Worm (Caenorhabditis elegans) whole organism, L4 larva: Measurements from ENCODE around the gene kcnl-1.
A peak's percentile ranks its signal among the peaks of the same experiment; 100 is the strongest.

Source experiments
- D1046.2 ChIP-seq: fragments of 200-800 bp; sonication (Bioruptor generic); IDR thresholded peaks from 2 replicates; pipeline ENCODE4 v1.3.6; 2022; ENCODE audit warnings: missing genetic modification characterization, missing compliant biosample characterization
- F10B5.3 ChIP-seq: sonication (generic microtip); optimal IDR thresholded peaks from 2 replicates; lab custom pipeline; 2016; ENCODE audit warnings: mild to moderate bottlenecking, missing genetic modification characterization, missing compliant biosample characterization
- F26F4.8 ChIP-seq: fragments of 200-800 bp; sonication (Bioruptor generic); conservative IDR thresholded peaks from 2 replicates; pipeline ENCODE4 v1.3.6; 2022; ENCODE audit warnings: missing genetic modification characterization, missing compliant biosample characterization
- F37D6.2 ChIP-seq: sonication (generic microtip); optimal IDR thresholded peaks from 2 replicates; lab custom pipeline; 2016; ENCODE audit warnings: mild to moderate bottlenecking, missing genetic modification characterization, missing compliant biosample characterization
- F44E2.7 ChIP-seq: fragments of 200-800 bp; sonication (Bioruptor generic); IDR thresholded peaks from 2 replicates; pipeline ENCODE4 v2.1.2; 2022; ENCODE audit warnings: missing genetic modification characterization, missing compliant biosample characterization
- T26A8.4 ChIP-seq: fragments of 200-800 bp; sonication (Bioruptor generic); IDR thresholded peaks from 2 replicates; pipeline ENCODE4 v1.3.6; 2022; ENCODE audit warnings: missing genetic modification characterization, missing compliant biosample characterization
- Y105C5A.15 ChIP-seq: fragments of 200-800 bp; sonication (Bioruptor generic); IDR thresholded peaks from 2 replicates; pipeline ENCODE4 v1.3.6; 2022; ENCODE audit warnings: missing genetic modification characterization, missing compliant biosample characterization
- Y48G9A.11 ChIP-seq: fragments of 200-800 bp; sonication (Bioruptor generic); IDR thresholded peaks from 2 replicates; pipeline ENCODE4 v1.3.6; 2022; ENCODE audit warnings: missing genetic modification reagents, missing genetic modification characterization, missing compliant biosample characterization
- Y75B8A.6 ChIP-seq: fragments of 200-800 bp; sonication (Bioruptor generic); IDR thresholded peaks from 2 replicates; pipeline ENCODE4 v1.3.6; 2022; ENCODE audit warnings: missing genetic modification reagents, missing genetic modification characterization, missing compliant biosample characterization
- ZK337.2 ChIP-seq: fragments of 200-800 bp; sonication (Bioruptor generic); IDR thresholded peaks from 2 replicates; pipeline ENCODE4 v1.3.6; 2022; ENCODE audit warnings: missing genetic modification reagents, missing genetic modification characterization, missing compliant biosample characterization
- aha-1 ChIP-seq: fragments of 150-350 bp; peaks from one replicate; lab custom pipeline; 2014; ENCODE audit warnings: missing biosample characterization, missing genetic modification characterization
- ama-1 ChIP-seq: fragments of 150-350 bp; optimal IDR thresholded peaks from 2 replicates; lab custom pipeline; 2014; ENCODE audit warnings: inconsistent platforms, mixed read lengths
- ceh-28 ChIP-seq: fragments of 150-350 bp; optimal IDR thresholded peaks from 2 replicates; lab custom pipeline; 2014; ENCODE audit warnings: missing biosample characterization, missing genetic modification reagents, missing genetic modification characterization
- ceh-32 ChIP-seq: sonication (generic microtip); optimal IDR thresholded peaks from 2 replicates; lab custom pipeline; 2016; ENCODE audit warnings: mild to moderate bottlenecking, missing genetic modification characterization, missing compliant biosample characterization; ENCODE audit not compliant: poor library complexity
- ces-1 ChIP-seq: fragments of 150-350 bp; sonication (generic microtip); optimal IDR thresholded peaks from 4 replicates; lab custom pipeline; 2014; ENCODE audit warnings: missing biosample characterization, missing genetic modification reagents, missing genetic modification characterization
- daf-16 ChIP-seq, 3 experiments: sonication (generic microtip); optimal IDR thresholded peaks; 2 replicates each; lab custom pipeline; 2016 to 2017; ENCODE audit warnings: missing genetic modification characterization in 3 of 3, missing genetic modification reagents in 3 of 3, mild to moderate bottlenecking in 2 of 3, missing compliant biosample characterization in 2 of 3, missing biosample characterization in 1 of 3, moderate library complexity in 1 of 3
- dmd-8 ChIP-seq: fragments of 200-800 bp; sonication (Bioruptor generic); IDR thresholded peaks from 2 replicates; pipeline ENCODE4 v1.3.6; 2022; ENCODE audit warnings: missing genetic modification characterization, missing compliant biosample characterization
- dve-1 ChIP-seq: sonication (generic microtip); optimal IDR thresholded peaks from 2 replicates; lab custom pipeline; 2017; ENCODE audit warnings: antibody characterized with exemption, mild to moderate bottlenecking, missing genetic modification characterization, missing compliant biosample characterization; ENCODE audit not compliant: insufficient read depth
- egl-27 ChIP-seq: sonication (generic microtip); optimal IDR thresholded peaks from 3 replicates; lab custom pipeline; 2017; ENCODE audit warnings: missing biosample characterization, missing genetic modification reagents, missing genetic modification characterization
- egl-43 ChIP-seq: fragments of 200-800 bp; sonication (Bioruptor generic); IDR thresholded peaks from 2 replicates; pipeline ENCODE4 v1.3.6; 2022; ENCODE audit warnings: missing genetic modification reagents, missing genetic modification characterization, missing compliant biosample characterization
- fos-1 ChIP-seq: fragments of 150-350 bp; optimal IDR thresholded peaks from 2 replicates; lab custom pipeline; 2014; ENCODE audit warnings: missing biosample characterization, missing genetic modification characterization
- hlh-11 ChIP-seq: fragments of 200-800 bp; sonication (Bioruptor generic); optimal IDR thresholded peaks from 2 replicates; lab custom pipeline; 2018; ENCODE audit warnings: mild to moderate bottlenecking, missing genetic modification characterization, missing compliant biosample characterization
- hmg-1.1 ChIP-seq: fragments of 200-800 bp; sonication (Bioruptor generic); IDR thresholded peaks from 2 replicates; pipeline ENCODE4 v1.3.6; 2022; ENCODE audit warnings: missing genetic modification reagents, missing genetic modification characterization, missing compliant biosample characterization
- jun-1 ChIP-seq: fragments of 150-350 bp; optimal IDR thresholded peaks from 2 replicates; lab custom pipeline; 2014; ENCODE audit warnings: missing biosample characterization, missing genetic modification reagents, missing genetic modification characterization
- lin-15B ChIP-seq: fragments of 150-350 bp; sonication (generic microtip); optimal IDR thresholded peaks from 3 replicates; lab custom pipeline; 2014; ENCODE audit warnings: missing biosample characterization, missing genetic modification characterization
- lin-29 ChIP-seq: fragments of 200-800 bp; sonication (Bioruptor generic); IDR thresholded peaks from 2 replicates; pipeline ENCODE4 v1.3.6; 2022; ENCODE audit warnings: missing genetic modification reagents, missing genetic modification characterization, missing compliant biosample characterization
- lin-39 ChIP-seq: fragments of 150-350 bp; optimal IDR thresholded peaks from 2 replicates; lab custom pipeline; 2014; ENCODE audit warnings: missing biosample characterization, missing genetic modification reagents, missing genetic modification characterization
- lsy-2 ChIP-seq, 2 experiments: fragments of 150-350 bp in 1 of 2; sonication (generic microtip) in 1 of 2; optimal IDR thresholded peaks; 2 replicates each; lab custom pipeline; 2014 to 2017; ENCODE audit warnings: missing biosample characterization in 2 of 2, missing genetic modification characterization in 2 of 2
- mdl-1 ChIP-seq, 2 experiments: fragments of 150-350 bp in 1 of 2; sonication (generic microtip) in 1 of 2; optimal IDR thresholded peaks; 2 replicates each; lab custom pipeline; 2014 to 2017; ENCODE audit warnings: missing biosample characterization in 2 of 2, missing genetic modification characterization in 2 of 2
- mdt-29 ChIP-seq: fragments of 200-800 bp; sonication (Bioruptor generic); IDR thresholded peaks from 2 replicates; pipeline ENCODE4 v1.3.6; 2022; ENCODE audit warnings: missing genetic modification reagents, missing genetic modification characterization, missing compliant biosample characterization
- mep-1 ChIP-seq: fragments of 150-350 bp; sonication (generic microtip); optimal IDR thresholded peaks from 3 replicates; lab custom pipeline; 2014; ENCODE audit warnings: missing biosample characterization, missing genetic modification characterization
- mes-2 ChIP-seq: sonication (generic microtip); optimal IDR thresholded peaks from 2 replicates; lab custom pipeline; 2016; ENCODE audit warnings: missing genotype, mild to moderate bottlenecking, missing genetic modification characterization, missing compliant biosample characterization; ENCODE audit not compliant: poor library complexity, severe bottlenecking
- nhr-10 ChIP-seq: fragments of 150-350 bp; optimal IDR thresholded peaks from 2 replicates; lab custom pipeline; 2014; ENCODE audit warnings: missing biosample characterization, missing genetic modification characterization
- nhr-102 ChIP-seq: sonication (generic microtip); optimal IDR thresholded peaks from 2 replicates; lab custom pipeline; 2016; ENCODE audit warnings: mild to moderate bottlenecking, missing genetic modification characterization, moderate library complexity, missing compliant biosample characterization
- nhr-25 ChIP-seq: sonication (generic microtip); optimal IDR thresholded peaks from 2 replicates; lab custom pipeline; 2017; ENCODE audit warnings: missing genetic modification characterization, mild to moderate bottlenecking, missing compliant biosample characterization, antibody characterized with exemption, moderate library complexity, borderline replicate concordance; ENCODE audit not compliant: insufficient read depth
- nhr-28 ChIP-seq: fragments of 150-350 bp; optimal IDR thresholded peaks from 2 replicates; lab custom pipeline; 2014; ENCODE audit warnings: missing biosample characterization, missing genetic modification characterization
- nhr-41 ChIP-seq: fragments of 200-800 bp; sonication (Bioruptor generic); IDR thresholded peaks from 2 replicates; pipeline ENCODE4 v1.3.6; 2022; ENCODE audit warnings: missing genetic modification reagents, missing genetic modification characterization, missing compliant biosample characterization
- nhr-48 ChIP-seq: sonication (generic microtip); optimal IDR thresholded peaks from 2 replicates; lab custom pipeline; 2016; ENCODE audit warnings: mild to moderate bottlenecking, missing genetic modification characterization, missing compliant biosample characterization
- rbr-2 ChIP-seq: sonication (generic microtip); optimal IDR thresholded peaks from 2 replicates; lab custom pipeline; 2016; ENCODE audit warnings: missing genotype, missing genetic modification characterization, missing compliant biosample characterization
- saeg-2 ChIP-seq: fragments of 200-800 bp; sonication (Bioruptor generic); IDR thresholded peaks from 2 replicates; pipeline ENCODE4 v1.3.6; 2022; ENCODE audit warnings: missing genetic modification reagents, missing genetic modification characterization, missing compliant biosample characterization
- set-16 ChIP-seq: fragments of 200-800 bp; sonication (Bioruptor generic); IDR thresholded peaks from 2 replicates; pipeline ENCODE4 v1.3.6; 2022; ENCODE audit warnings: missing genetic modification reagents, missing genetic modification characterization, missing compliant biosample characterization
- snpc-1.2 ChIP-seq: fragments of 200-800 bp; sonication (Bioruptor generic); IDR thresholded peaks from 2 replicates; pipeline ENCODE4 v1.3.6; 2022; ENCODE audit warnings: missing genetic modification reagents, missing genetic modification characterization, missing compliant biosample characterization
- tra-1 ChIP-seq: fragments of 200-800 bp; sonication (Bioruptor generic); IDR thresholded peaks from 2 replicates; pipeline ENCODE4 v1.3.6; 2022; ENCODE audit warnings: missing genetic modification reagents, missing genetic modification characterization, missing compliant biosample characterization
- zfp-3 ChIP-seq: fragments of 200-800 bp; sonication (Bioruptor generic); conservative IDR thresholded peaks from 2 replicates; pipeline ENCODE4 v1.3.6; 2022; ENCODE audit warnings: missing genetic modification reagents, missing genetic modification characterization, missing compliant biosample characterization
- ztf-11 ChIP-seq: fragments of 150-350 bp; optimal IDR thresholded peaks from 2 replicates; lab custom pipeline; 2014; ENCODE audit warnings: missing biosample characterization, missing genetic modification characterization
- ztf-7 ChIP-seq: fragments of 150-350 bp; optimal IDR thresholded peaks from 2 replicates; lab custom pipeline; 2014; ENCODE audit warnings: missing biosample characterization, missing genetic modification characterization

The kcnl-1 gene

ce11 chrV:19520597-19521322 lies 44.4 kb upstream of the kcnl-1 start:
- no peak for TF ChIP-seq dmd-8 (GFP tag; lab: Robert Waterston, UW)
- TF ChIP-seq D1046.2 (GFP tag; lab: Robert Waterston, UW): no peak
- no peak for TF ChIP-seq F26F4.8 (GFP tag; lab: Robert Waterston, UW)
- no peak for TF ChIP-seq ztf-7 (tag; lab: Kevin White, UChicago)
- TF ChIP-seq lin-39 (tag; lab: Kevin White, UChicago): no peak
- TF ChIP-seq nhr-102 (tag; lab: Kevin White, UChicago): no peak
- no peak for TF ChIP-seq ces-1
- peak; percentile 3 for TF ChIP-seq ama-1
- TF ChIP-seq tra-1: no peak
- no peak for TF ChIP-seq nhr-41 (GFP tag; lab: Robert Waterston, UW)
- TF ChIP-seq Y105C5A.15 (GFP tag; lab: Robert Waterston, UW): no peak
- TF ChIP-seq daf-16 (GFP tag; optimal IDR thresholded peaks at IDR 0.05; lab: Kevin White, UChicago): no peak
- TF ChIP-seq daf-16 (tag; optimal IDR thresholded peaks at IDR 0.05; lab: Kevin White, UChicago): no peak
- TF ChIP-seq set-16 (GFP tag; lab: Robert Waterston, UW): no peak
- peak in 1 of 2 experiments; percentile 7 for TF ChIP-seq lsy-2 (tag; optimal IDR thresholded peaks at IDR 0.05; lab: Kevin White, UChicago)
- no peak for TF ChIP-seq egl-43 (GFP tag; lab: Robert Waterston, UW)
- no peak for TF ChIP-seq mdl-1 (tag; optimal IDR thresholded peaks at IDR 0.05; lab: Kevin White, UChicago)
- peak; percentile 97 for TF ChIP-seq aha-1 (tag; lab: Kevin White, UChicago)
- no peak; the same call in 1 of the 2 replicates for TF ChIP-seq T26A8.4 (GFP tag; lab: Robert Waterston, UW)
- TF ChIP-seq mep-1: peak; percentile 4
- no peak for TF ChIP-seq snpc-1.2 (GFP tag; lab: Robert Waterston, UW)
- no peak for TF ChIP-seq fos-1
- TF ChIP-seq nhr-28: no peak
- no peak for TF ChIP-seq ztf-11 (tag; lab: Kevin White, UChicago)

- TF ChIP-seq F10B5.3 (tag; lab: Kevin White, UChicago): no peak
- TF ChIP-seq mes-2: no peak
- TF ChIP-seq zfp-3 (GFP tag; lab: Robert Waterston, UW): 0 out of 2 replicates have a peak, but pooled peaks have one; percentile 56
- peak; percentile 43 for TF ChIP-seq hlh-11 (tag; lab: Kevin White, UChicago)
- TF ChIP-seq ZK337.2 (GFP tag; lab: Robert Waterston, UW): no peak
- no peak for TF ChIP-seq F37D6.2 (tag; lab: Kevin White, UChicago)
- no peak for TF ChIP-seq lin-15B
- no peak for TF ChIP-seq egl-27 (tag; lab: Kevin White, UChicago)
- TF ChIP-seq mdt-29 (GFP tag; lab: Robert Waterston, UW): 0 out of 2 replicates have a peak, but pooled peaks have one; percentile 35
- no peak; the same call in 1 of the 2 replicates for TF ChIP-seq lin-29 (GFP tag; lab: Robert Waterston, UW)
- no peak for TF ChIP-seq snpc-1.2 (GFP tag; lab: Robert Waterston, UW)
- no peak for TF ChIP-seq lin-39 (tag; lab: Kevin White, UChicago)
- TF ChIP-seq ceh-32 (tag; lab: Kevin White, UChicago): no peak
- TF ChIP-seq Y105C5A.15 (GFP tag; lab: Robert Waterston, UW): no peak
- no peak for TF ChIP-seq dmd-8 (GFP tag; lab: Robert Waterston, UW)
- no peak for TF ChIP-seq nhr-10 (tag; lab: Kevin White, UChicago)
- TF ChIP-seq nhr-48 (tag; lab: Kevin White, UChicago): peak; percentile 15
- TF ChIP-seq hmg-1.1 (GFP tag; lab: Robert Waterston, UW): peak; percentile 45; the same call in 1 of the 2 replicates
- TF ChIP-seq nhr-25 (tag; lab: Kevin White, UChicago): no peak
- TF ChIP-seq dve-1 (tag; lab: Kevin White, UChicago): no peak
- no peak for TF ChIP-seq jun-1 (tag; lab: Kevin White, UChicago)
- TF ChIP-seq ama-1: no peak
- TF ChIP-seq saeg-2 (GFP tag; lab: Robert Waterston, UW): peak; percentile 41; the same call in 1 of the 2 replicates
- TF ChIP-seq ceh-28 (tag; lab: Kevin White, UChicago): no peak
- TF ChIP-seq Y48G9A.11 (GFP tag; lab: Robert Waterston, UW): 0 out of 2 replicates have a peak, but pooled peaks have one; percentile 34
- TF ChIP-seq Y75B8A.6: no peak
- TF ChIP-seq rbr-2: no peak
- TF ChIP-seq F44E2.7 (GFP tag; lab: Robert Waterston, UW): no peak
Observed at ce11 chrV:19521351-19522278, 43.6 kb upstream of the kcnl-1 start.
